Fruit fly (Drosophila melanogaster): ENCODE data around the gene CG42833.

DNA sequence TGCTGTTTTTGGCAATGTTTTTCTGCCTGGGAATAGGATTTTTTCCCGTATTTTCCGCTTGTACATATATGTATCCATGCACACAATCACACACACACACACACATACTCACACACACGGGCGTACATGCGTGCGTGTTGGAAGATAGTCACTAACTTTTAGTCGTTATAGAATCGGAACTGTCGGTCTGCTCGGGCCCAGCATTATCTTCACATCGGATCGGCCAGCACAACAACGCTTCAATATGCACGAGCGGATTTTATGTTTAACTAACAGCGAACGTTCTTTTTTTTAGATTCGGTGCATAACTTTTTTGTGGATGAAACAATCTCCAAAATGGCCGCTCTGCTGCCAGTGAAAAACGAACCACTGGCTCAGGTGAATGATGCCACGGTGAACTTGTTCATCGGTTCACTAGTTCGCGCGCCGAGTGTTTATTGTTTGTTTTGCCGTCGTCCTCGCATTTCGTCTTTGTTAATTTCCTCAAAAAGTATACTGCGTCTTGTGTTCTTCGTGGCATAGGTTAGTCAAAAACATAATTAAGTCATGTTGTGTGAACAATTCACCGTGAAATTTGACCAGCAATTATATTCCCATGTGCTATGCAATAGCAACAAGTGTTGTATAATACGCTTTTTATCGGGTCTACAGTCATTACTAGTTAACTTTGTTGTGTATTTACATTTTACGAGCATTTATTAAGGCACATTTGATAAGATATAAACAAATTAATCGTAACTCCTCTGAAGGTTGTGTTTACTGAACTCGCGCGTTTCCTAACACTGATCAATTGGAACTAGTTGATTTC lies 41.5 kb downstream of the CG42833 start, which contains the start of the genes CG6951 and CG17233:
- TF ChIP-seq CG8478 (optimal IDR thresholded peaks at IDR 0.05) (no peak), CTCF (optimal IDR thresholded peaks at IDR 0.05) (no peak)
